Fruit fly (Drosophila melanogaster) whole organism, wandering third instar larva: ENCODE data around the gene Prdm13.

Source experiments
- Abd-B ChIP-seq: fragments of >200 bp; optimal IDR thresholded peaks from 2 replicates; lab custom pipeline; 2017; ENCODE audit warnings: missing biosample characterization, missing genetic modification characterization
- CG32264 ChIP-seq: fragments of 200-800 bp; sonication (Bioruptor generic); optimal IDR thresholded peaks from 2 replicates; lab custom pipeline; 2016; ENCODE audit warnings: missing biosample characterization, missing genetic modification characterization
- CrebA ChIP-seq: fragments of 200-800 bp; sonication (Bioruptor generic); optimal IDR thresholded peaks from 2 replicates; lab custom pipeline; 2016; ENCODE audit warnings: missing biosample characterization, mild to moderate bottlenecking, missing genetic modification characterization, borderline replicate concordance
- Dfd ChIP-seq: fragments of >200 bp; optimal IDR thresholded peaks from 2 replicates; lab custom pipeline; 2017; ENCODE audit warnings: missing biosample characterization, missing genetic modification characterization
- GATAd ChIP-seq: sonication (Bioruptor generic); optimal IDR thresholded peaks from 2 replicates; lab custom pipeline; 2016; ENCODE audit warnings: missing biosample characterization, missing genetic modification characterization
- HLH106 ChIP-seq: fragments of 200-800 bp; optimal IDR thresholded peaks from 3 replicates; lab custom pipeline; 2019; ENCODE audit warnings: missing biosample characterization, mild to moderate bottlenecking, missing genetic modification characterization, moderate library complexity
- Hnf4 ChIP-seq: fragments of 200-800 bp; sonication (Bioruptor generic); optimal IDR thresholded peaks from 2 replicates; lab custom pipeline; 2016; ENCODE audit warnings: missing biosample characterization, mild to moderate bottlenecking, missing genetic modification characterization
- Hr78 ChIP-seq: fragments of >200 bp; optimal IDR thresholded peaks from 2 replicates; lab custom pipeline; 2017; ENCODE audit warnings: missing biosample characterization, missing genetic modification characterization
- Hr83 ChIP-seq: fragments of 200-300 bp; sonication (Bioruptor generic); optimal IDR thresholded peaks from 2 replicates; lab custom pipeline; 2016; ENCODE audit warnings: missing biosample characterization, mild to moderate bottlenecking, missing genetic modification characterization, moderate library complexity; ENCODE audit not compliant: poor library complexity, severe bottlenecking
- Mio ChIP-seq: sonication (Bioruptor generic); optimal IDR thresholded peaks from 2 replicates; lab custom pipeline; 2016; ENCODE audit warnings: missing biosample characterization, missing genetic modification characterization
- Myc ChIP-seq: fragments of >200 bp; optimal IDR thresholded peaks from 2 replicates; lab custom pipeline; 2017
- N ChIP-seq: fragments of >200 bp; optimal IDR thresholded peaks from 2 replicates; lab custom pipeline; 2018; ENCODE audit warnings: missing biosample characterization, missing external identifiers, missing genetic modification characterization
- OdsH ChIP-seq: fragments of 200-800 bp; sonication (Bioruptor generic); optimal IDR thresholded peaks from 2 replicates; lab custom pipeline; 2016; ENCODE audit warnings: missing biosample characterization, mild to moderate bottlenecking, missing genetic modification characterization
- Vsx2 ChIP-seq: fragments of 200-300, 225-300 bp; sonication (Bioruptor generic); optimal IDR thresholded peaks from 2 replicates; lab custom pipeline; 2018; ENCODE audit warnings: missing biosample characterization, missing genetic modification characterization; ENCODE audit not compliant: partially characterized antibody
- brk ChIP-seq: fragments of 200-800 bp; sonication (Bioruptor generic); optimal IDR thresholded peaks from 2 replicates; lab custom pipeline; 2016; ENCODE audit warnings: missing biosample characterization, mild to moderate bottlenecking, missing genetic modification characterization
- dl ChIP-seq, 2 experiments: fragments of 175-275, 200-275 bp in 1 of 2; fragments of 200-275 bp in 1 of 2; sonication (Bioruptor generic); optimal IDR thresholded peaks; lab custom pipeline; 2018; ENCODE audit warnings: mild to moderate bottlenecking in 2 of 2, missing biosample characterization in 2 of 2, missing genetic modification characterization in 2 of 2, moderate library complexity in 2 of 2; ENCODE audit not compliant: partially characterized antibody in 2 of 2, insufficient read depth in 1 of 2
- dmrt93B ChIP-seq: fragments of 200-800 bp; sonication (Bioruptor generic); optimal IDR thresholded peaks from 2 replicates; lab custom pipeline; 2018; ENCODE audit warnings: missing biosample characterization, mild to moderate bottlenecking, missing genetic modification characterization
- ey ChIP-seq: fragments of 200-800 bp; sonication (Bioruptor generic); optimal IDR thresholded peaks from 2 replicates; lab custom pipeline; 2016; ENCODE audit warnings: missing biosample characterization, missing genetic modification characterization
- foxo ChIP-seq, 2 experiments: fragments of 200-800 bp; sonication (Bioruptor generic); optimal IDR thresholded peaks; 2 replicates in 1 of 2; 3 replicates in 1 of 2; lab custom pipeline; 2016 to 2017; ENCODE audit warnings: missing biosample characterization in 2 of 2, missing genetic modification characterization in 2 of 2
- fru ChIP-seq: fragments of 200-800 bp; sonication (Bioruptor generic); optimal IDR thresholded peaks from 3 replicates; lab custom pipeline; 2016; ENCODE audit warnings: missing biosample characterization, mild to moderate bottlenecking, missing genetic modification characterization
- h ChIP-seq: fragments of 200-800 bp; sonication (Bioruptor generic); optimal IDR thresholded peaks from 3 replicates; lab custom pipeline; 2016; ENCODE audit warnings: missing biosample characterization, mild to moderate bottlenecking, missing genetic modification characterization
- jim ChIP-seq: fragments of 175-275, 200-325 bp; sonication (Bioruptor generic); optimal IDR thresholded peaks from 2 replicates; lab custom pipeline; 2016; ENCODE audit warnings: missing biosample characterization, mild to moderate bottlenecking, missing genetic modification characterization
- lola ChIP-seq: fragments of >200 bp; optimal IDR thresholded peaks from 2 replicates; lab custom pipeline; 2017; ENCODE audit warnings: missing biosample characterization, missing genetic modification characterization
- pan ChIP-seq: fragments of >200 bp; optimal IDR thresholded peaks from 2 replicates; lab custom pipeline; 2017
- psq ChIP-seq: fragments of 200-800 bp; sonication (Bioruptor generic); optimal IDR thresholded peaks from 3 replicates; lab custom pipeline; 2017; ENCODE audit warnings: missing biosample characterization, mild to moderate bottlenecking, missing genetic modification characterization, moderate library complexity
- rgr ChIP-seq: fragments of 200-800 bp; sonication (Bioruptor generic); optimal IDR thresholded peaks from 3 replicates; lab custom pipeline; 2016; ENCODE audit warnings: missing biosample characterization, mild to moderate bottlenecking, missing genetic modification characterization
- sage ChIP-seq: fragments of 200-800 bp; sonication (Bioruptor generic); optimal IDR thresholded peaks from 2 replicates; lab custom pipeline; 2016; ENCODE audit warnings: missing biosample characterization, mild to moderate bottlenecking, missing genetic modification characterization
- sv ChIP-seq: fragments of 200-800 bp; sonication (Bioruptor generic); optimal IDR thresholded peaks from 3 replicates; lab custom pipeline; 2016; ENCODE audit warnings: missing biosample characterization, missing genetic modification characterization
- tai ChIP-seq: sonication (Bioruptor generic); optimal IDR thresholded peaks from 2 replicates; lab custom pipeline; 2016; ENCODE audit warnings: missing biosample characterization, missing genetic modification characterization
- usp ChIP-seq: fragments of >200 bp; optimal IDR thresholded peaks from 2 replicates; lab custom pipeline; 2017; ENCODE audit warnings: missing biosample characterization, missing genetic modification characterization

The Prdm13 gene

dm6 chr3L:6135174-6135573, 27.8 kb upstream of the Prdm13 start, which contains the start of gene Lcp65Ag1:
Gene Lcp65Ag1 (minus strand): TSS chr3L:6135274.
- TF ChIP-seq dmrt93B, result no peak
- TF ChIP-seq Dfd, result no peak
- TF ChIP-seq lola, result no peak
- no peak for TF ChIP-seq brk (GFP tag; lab: Kevin White, UChicago)
- TF ChIP-seq dl (GFP tag; optimal IDR thresholded peaks at IDR 0.05; lab: Kevin White, UChicago; ENCODE audit: insufficient read depth in 1 of 2, partially characterized antibody in 2 of 2), result no peak
- no peak for TF ChIP-seq CG32264 (GFP tag; lab: Kevin White, UChicago)

dm6 chr3L:6136691-6137090, 26.2 kb upstream of the Prdm13 start, which contains the start of gene Lcp65Af:
Gene Lcp65Af (minus strand): TSS chr3L:6136791.
- TF ChIP-seq Mio (no peak), Abd-B (GFP tag; lab: Kevin White, UChicago) (no peak), CrebA (GFP tag; lab: Kevin White, UChicago) (no peak), CG32264 (GFP tag; lab: Kevin White, UChicago) (no peak), HLH106 (tag; lab: Kevin White, UChicago) (no peak), N (GFP tag; lab: Kevin White, UChicago) (no peak), pan (lab: Kevin White, UChicago) (no peak), Myc (lab: Kevin White, UChicago) (no peak), h (no peak), Hr78 (GFP tag; lab: Kevin White, UChicago) (no peak), usp (GFP tag; lab: Kevin White, UChicago) (no peak)
- TF ChIP-seq, all 38 proteins: peak for 0

- no peak for TF ChIP-seq Hr83 (GFP tag; lab: Kevin White, UChicago)
- no peak for TF ChIP-seq jim (GFP tag; lab: Kevin White, UChicago)
- TF ChIP-seq Hnf4 (GFP tag; lab: Kevin White, UChicago), result no peak
- no peak for TF ChIP-seq rgr
- no peak for TF ChIP-seq tai (GFP tag; lab: Kevin White, UChicago)
- TF ChIP-seq foxo (GFP tag; optimal IDR thresholded peaks at IDR 0.05; lab: Kevin White, UChicago), result no peak
- TF ChIP-seq N (GFP tag; lab: Kevin White, UChicago), result no peak
- TF ChIP-seq pan (lab: Kevin White, UChicago), result no peak
- TF ChIP-seq HLH106 (tag; lab: Kevin White, UChicago), result no peak
- no peak for TF ChIP-seq Vsx2 (GFP tag; lab: Kevin White, UChicago)
- no peak for TF ChIP-seq OdsH (GFP tag; lab: Kevin White, UChicago)
- TF ChIP-seq Myc (lab: Kevin White, UChicago), result no peak
- no peak for TF ChIP-seq fru (GFP tag; lab: Kevin White, UChicago)
- no peak for TF ChIP-seq ey (GFP tag; lab: Kevin White, UChicago)
These were observed 24.9 kb upstream of the Prdm13 start, which contains the start of gene Lcp65Ae for dm6 chr3L:6138018-6138417. Gene Lcp65Ae (minus strand): TSS chr3L:6138118.

- TF ChIP-seq Vsx2 (GFP tag; lab: Kevin White, UChicago) (no peak), ey (GFP tag; lab: Kevin White, UChicago) (no peak), tai (GFP tag; lab: Kevin White, UChicago) (no peak), dmrt93B (no peak), sv (no peak), Hr78 (GFP tag; lab: Kevin White, UChicago) (no peak), GATAd (GFP tag; lab: Kevin White, UChicago) (no peak), HLH106 (tag; lab: Kevin White, UChicago) (no peak), Hnf4 (GFP tag; lab: Kevin White, UChicago) (no peak)
These were observed 24.3 kb upstream of the Prdm13 start for dm6 chr3L:6138586-6138985.

DNA sequence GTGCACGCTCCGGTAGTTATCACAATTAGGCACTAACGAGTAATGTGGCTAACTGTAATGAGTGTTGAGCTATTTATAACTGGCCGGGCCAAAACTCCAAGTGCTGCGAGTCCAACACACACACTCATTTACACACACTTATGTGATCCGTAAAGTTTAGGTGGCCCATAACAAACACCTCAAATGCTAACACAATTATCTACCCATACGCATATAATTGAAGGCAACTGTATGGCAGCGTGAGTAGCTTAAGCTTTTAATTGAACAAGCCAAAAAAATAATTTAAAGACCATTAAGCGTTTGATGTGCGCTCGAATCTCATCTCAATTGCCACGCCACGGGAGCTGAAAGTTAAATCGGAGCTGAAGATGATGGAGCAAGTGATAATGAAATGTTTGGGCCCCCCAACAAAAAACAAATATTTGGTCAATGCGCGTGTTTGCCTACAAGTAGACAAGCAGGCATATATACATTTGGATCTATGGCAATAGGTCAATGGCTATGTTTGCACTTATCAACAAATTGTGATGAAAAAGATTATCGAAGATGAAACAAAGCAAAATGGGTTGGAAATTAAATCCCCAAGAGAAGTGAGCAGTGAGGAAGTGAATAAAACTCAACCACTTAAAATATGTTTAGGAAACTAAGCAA, 22.9 kb upstream of the Prdm13 start, which contains the start of gene Cpr65Av:
Gene Cpr65Av (minus strand): TSS at position 51 of the 651 bp plus-strand sequence.
- TF ChIP-seq lola (no peak), Hr83 (GFP tag; lab: Kevin White, UChicago) (no peak), dmrt93B (no peak), HLH106 (tag; lab: Kevin White, UChicago) (no peak), psq (GFP tag; lab: Kevin White, UChicago) (no peak), fru (GFP tag; lab: Kevin White, UChicago) (no peak), h (no peak), brk (GFP tag; lab: Kevin White, UChicago) (no peak), Vsx2 (GFP tag; lab: Kevin White, UChicago) (no peak), usp (GFP tag; lab: Kevin White, UChicago) (no peak), foxo (GFP tag; optimal IDR thresholded peaks at IDR 0.05; lab: Kevin White, UChicago) (no peak), sage (no peak), N (GFP tag; lab: Kevin White, UChicago) (no peak)
